Worm (Caenorhabditis elegans): Measurements from ENCODE around the gene calf-1.

ce11 chrV:20517005-20517404, 38.1 kb upstream of the calf-1 start:
- no peak for TF ChIP-seq lin-15B (tag; optimal IDR thresholded peaks at IDR 0.05)
- no peak for TF ChIP-seq nhr-11 (tag; optimal IDR thresholded peaks at IDR 0.05)
- no peak for TF ChIP-seq hlh-11 (tag; optimal IDR thresholded peaks at IDR 0.05)
- no peak for TF ChIP-seq skn-1 (tag; optimal IDR thresholded peaks at IDR 0.05)
- no peak for TF ChIP-seq tag-97 (GFP tag; IDR thresholded peaks at IDR 0.05)

All from whole organism, L4 larva.